Fruit fly (Drosophila melanogaster) whole organism, embryonic: ENCODE measurements around the gene CG2533.
A peak's percentile ranks its signal among the peaks of the same experiment; 100 is the strongest.

Experiments used
- Awh ChIP-seq: fragments of 200-800 bp; sonication (Bioruptor generic); IDR thresholded peaks from 2 replicates; pipeline ENCODE4, ENCODE4 v1.3.6; 2022; ENCODE audit warnings: missing biosample characterization, missing genetic modification characterization
- CG10462 ChIP-seq: fragments of 200-800 bp; sonication (Bioruptor generic); optimal IDR thresholded peaks from 2 replicates; lab custom pipeline; 2016; ENCODE audit warnings: missing biosample characterization, missing genetic modification characterization
- CG12769 ChIP-seq: fragments of 200-800 bp; sonication (Bioruptor generic); optimal IDR thresholded peaks from 2 replicates; lab custom pipeline; 2019; ENCODE audit warnings: missing biosample characterization, mild to moderate bottlenecking, missing genetic modification characterization, moderate library complexity
- CG13775 ChIP-seq: fragments of 200-800 bp; sonication (Bioruptor generic); optimal IDR thresholded peaks from 3 replicates; lab custom pipeline; 2017; ENCODE audit warnings: missing biosample characterization, mild to moderate bottlenecking, missing genetic modification characterization
- CG15269 ChIP-seq: fragments of 200-800 bp; sonication (Bioruptor generic); optimal IDR thresholded peaks from 2 replicates; lab custom pipeline; 2018; ENCODE audit warnings: missing biosample characterization, mild to moderate bottlenecking, missing genetic modification characterization, moderate library complexity
- CG1603 ChIP-seq: fragments of 200-800 bp; sonication (Bioruptor generic); optimal IDR thresholded peaks from 2 replicates; lab custom pipeline; 2019; ENCODE audit warnings: missing biosample characterization, mild to moderate bottlenecking, missing genetic modification characterization, moderate library complexity
- CG17829 ChIP-seq: fragments of 200-800 bp; optimal IDR thresholded peaks from 2 replicates; lab custom pipeline; 2019; ENCODE audit warnings: missing biosample characterization, mild to moderate bottlenecking, missing genetic modification characterization, moderate library complexity
- CG18619 ChIP-seq: fragments of 200-800 bp; sonication (Bioruptor generic); optimal IDR thresholded peaks from 3 replicates; lab custom pipeline; 2017; ENCODE audit warnings: missing biosample characterization, mild to moderate bottlenecking, missing genetic modification characterization
- CG2199 ChIP-seq: fragments of 200-800 bp; sonication (Bioruptor generic); IDR thresholded peaks from 3 replicates; pipeline ENCODE4 v1.3.6; 2022; ENCODE audit warnings: missing biosample characterization, missing genetic modification characterization
- CG33213 ChIP-seq: fragments of 200-800 bp; sonication (Bioruptor generic); optimal IDR thresholded peaks from 3 replicates; lab custom pipeline; 2016; ENCODE audit warnings: missing biosample characterization, missing genetic modification characterization
- CG3838 ChIP-seq: fragments of 200-800 bp; sonication (Bioruptor generic); optimal IDR thresholded peaks from 3 replicates; lab custom pipeline; 2016; ENCODE audit warnings: missing biosample characterization, missing genetic modification characterization
- CG7745 ChIP-seq: fragments of 200-800 bp; sonication (Bioruptor generic); optimal IDR thresholded peaks from 2 replicates; lab custom pipeline; 2018; ENCODE audit warnings: missing biosample characterization, mild to moderate bottlenecking, missing genetic modification characterization, moderate library complexity
- CG7786 ChIP-seq: fragments of 200-800 bp; sonication (Bioruptor generic); optimal IDR thresholded peaks from 2 replicates; lab custom pipeline; 2016; ENCODE audit warnings: missing biosample characterization, missing genetic modification characterization
- CG7963 ChIP-seq: fragments of 200-800 bp; sonication (Bioruptor generic); IDR thresholded peaks from 3 replicates; pipeline ENCODE4 v1.3.6; 2022; ENCODE audit warnings: missing biosample characterization, missing genetic modification characterization; ENCODE audit not compliant: partially characterized antibody
- CG8290 ChIP-seq, 3 experiments: fragments of 200-800 bp; sonication (Bioruptor generic); optimal IDR thresholded peaks; 2 replicates each; lab custom pipeline; 2016 to 2019; ENCODE audit warnings: missing biosample characterization in 3 of 3, missing genetic modification characterization in 3 of 3, mild to moderate bottlenecking in 2 of 3, moderate library complexity in 1 of 3
- CG8478 ChIP-seq: fragments of >200 bp; optimal IDR thresholded peaks from 2 replicates; lab custom pipeline; 2018
- CG8924 ChIP-seq: fragments of 200-800 bp; optimal IDR thresholded peaks from 3 replicates; lab custom pipeline; 2019; ENCODE audit warnings: missing biosample characterization, mild to moderate bottlenecking, missing genetic modification characterization, moderate library complexity
- Dfd ChIP-seq, 2 experiments: fragments of >200 bp; optimal IDR thresholded peaks; 2 replicates each; lab custom pipeline; 2017; ENCODE audit warnings: missing biosample characterization in 2 of 2, missing genetic modification characterization in 2 of 2
- HLH4C ChIP-seq: fragments of 200-800 bp; sonication (Bioruptor generic); IDR thresholded peaks from 3 replicates; pipeline ENCODE4 v1.3.6; 2022; ENCODE audit warnings: missing biosample characterization, missing genetic modification characterization; ENCODE audit not compliant: partially characterized antibody
- HmgD ChIP-seq: fragments of 200-800 bp; sonication (Bioruptor generic); optimal IDR thresholded peaks from 3 replicates; lab custom pipeline; 2016; ENCODE audit warnings: missing biosample characterization, missing genetic modification characterization
- Jarid2 ChIP-seq: fragments of 200-800 bp; sonication (Bioruptor generic); optimal IDR thresholded peaks from 3 replicates; lab custom pipeline; 2017; ENCODE audit warnings: mild to moderate bottlenecking, missing biosample characterization, missing genetic modification reagents, missing genetic modification characterization
- Nf-YB ChIP-seq: fragments of 200-800 bp; sonication (Bioruptor generic); optimal IDR thresholded peaks from 3 replicates; lab custom pipeline; 2019; ENCODE audit warnings: missing biosample characterization, mild to moderate bottlenecking, missing genetic modification characterization, moderate library complexity
- Optix ChIP-seq: fragments of 200-800 bp; sonication (Bioruptor generic); IDR thresholded peaks from 3 replicates; pipeline ENCODE4 v1.3.6; 2022; ENCODE audit warnings: missing biosample characterization, missing genetic modification characterization
- Ravus ChIP-seq: fragments of 200-800 bp; sonication (Bioruptor generic); IDR thresholded peaks from 2 replicates; pipeline ENCODE4 v1.3.6; 2022; ENCODE audit warnings: missing biosample characterization, missing genetic modification characterization
- Sin3A ChIP-seq: fragments of >200 bp; optimal IDR thresholded peaks from 2 replicates; lab custom pipeline; 2018
- abd-A ChIP-seq: fragments of 200-800 bp; sonication (Bioruptor generic); optimal IDR thresholded peaks from 3 replicates; lab custom pipeline; 2019; ENCODE audit warnings: missing biosample characterization, mild to moderate bottlenecking, missing genetic modification characterization, moderate library complexity
- ac ChIP-seq: fragments of 200-800 bp; sonication (Bioruptor generic); optimal IDR thresholded peaks from 3 replicates; lab custom pipeline; 2017; ENCODE audit warnings: missing biosample characterization, mild to moderate bottlenecking, missing genetic modification characterization
- az2 ChIP-seq: fragments of 200-800 bp; sonication (Bioruptor generic); optimal IDR thresholded peaks from 3 replicates; lab custom pipeline; 2016; ENCODE audit warnings: missing biosample characterization, missing genetic modification characterization
- dpn ChIP-seq, 2 experiments: fragments of 200-800 bp; sonication (Bioruptor generic); optimal IDR thresholded peaks; 3 replicates each; lab custom pipeline; 2016; ENCODE audit warnings: missing biosample characterization in 2 of 2, missing genetic modification characterization in 2 of 2
- fd96Cb ChIP-seq: fragments of 200-800 bp; sonication (Bioruptor generic); optimal IDR thresholded peaks from 2 replicates; lab custom pipeline; 2018; ENCODE audit warnings: missing biosample characterization, mild to moderate bottlenecking, missing genetic modification characterization, moderate library complexity
- jing ChIP-seq: fragments of 200-800 bp; sonication (Bioruptor generic); optimal IDR thresholded peaks from 2 replicates; lab custom pipeline; 2018; ENCODE audit warnings: missing biosample characterization, mild to moderate bottlenecking, missing genetic modification characterization
- kni ChIP-seq: fragments of 200-800 bp; sonication (Bioruptor generic); optimal IDR thresholded peaks from 3 replicates; lab custom pipeline; 2017; ENCODE audit warnings: mild to moderate bottlenecking, missing biosample characterization, missing genetic modification reagents, missing genetic modification characterization
- lab ChIP-seq: fragments of 200-800 bp; sonication (Bioruptor generic); optimal IDR thresholded peaks from 3 replicates; lab custom pipeline; 2017; ENCODE audit warnings: missing biosample characterization, missing genetic modification characterization, mild to moderate bottlenecking, moderate library complexity, missing genetic modification reagents
- nerfin-2 ChIP-seq: fragments of 200-800 bp; sonication (Bioruptor generic); IDR thresholded peaks from 2 replicates; pipeline ENCODE4 v1.3.6; 2022; ENCODE audit warnings: missing biosample characterization, missing genetic modification characterization; ENCODE audit not compliant: partially characterized antibody
- nom ChIP-seq: fragments of 200-800 bp; sonication (Bioruptor generic); optimal IDR thresholded peaks from 2 replicates; lab custom pipeline; 2017; ENCODE audit warnings: missing biosample characterization, missing genetic modification characterization, mild to moderate bottlenecking, moderate library complexity, missing genetic modification reagents
- pfk ChIP-seq: fragments of 200-800 bp; sonication (Bioruptor generic); optimal IDR thresholded peaks from 2 replicates; lab custom pipeline; 2018; ENCODE audit warnings: missing biosample characterization, mild to moderate bottlenecking, missing genetic modification characterization, moderate library complexity
- rib ChIP-seq: fragments of 200-800 bp; sonication (Bioruptor generic); IDR thresholded peaks from 2 replicates; pipeline ENCODE4 v1.3.6; 2022; ENCODE audit warnings: missing biosample characterization, missing genetic modification characterization
- row ChIP-seq: fragments of 200-800 bp; sonication (Bioruptor generic); IDR thresholded peaks from 3 replicates; pipeline ENCODE4 v1.3.6; 2022; ENCODE audit warnings: missing biosample characterization, missing genetic modification characterization
- schlank ChIP-seq: fragments of 200-800 bp; sonication (Bioruptor generic); optimal IDR thresholded peaks from 2 replicates; lab custom pipeline; 2018; ENCODE audit warnings: missing biosample characterization, mild to moderate bottlenecking, missing genetic modification characterization
- sd ChIP-seq: fragments of 200-800 bp; sonication (Bioruptor generic); optimal IDR thresholded peaks from 3 replicates; lab custom pipeline; 2018; ENCODE audit warnings: missing biosample characterization, mild to moderate bottlenecking, missing genetic modification characterization, moderate library complexity
- slbo ChIP-seq: fragments of 200-800 bp; sonication (Bioruptor generic); IDR thresholded peaks from 2 replicates; pipeline ENCODE4 v1.3.6; 2022; ENCODE audit warnings: missing biosample characterization, missing genetic modification characterization
- so ChIP-seq: fragments of 200-800 bp; sonication (Bioruptor generic); IDR thresholded peaks from 3 replicates; pipeline ENCODE4 v1.3.6; 2022; ENCODE audit warnings: missing biosample characterization, missing genetic modification characterization
- stc ChIP-seq: fragments of 200-800 bp; sonication (Bioruptor generic); IDR thresholded peaks from 2 replicates; pipeline ENCODE4 v1.3.6; 2022; ENCODE audit warnings: missing biosample characterization, missing genetic modification characterization
- stwl ChIP-seq: fragments of 200-800 bp; sonication (Bioruptor generic); optimal IDR thresholded peaks from 3 replicates; lab custom pipeline; 2018; ENCODE audit warnings: missing biosample characterization, mild to moderate bottlenecking, missing genetic modification characterization, moderate library complexity
- sug ChIP-seq: fragments of 200-800 bp; optimal IDR thresholded peaks from 2 replicates; lab custom pipeline; 2019; ENCODE audit warnings: missing biosample characterization, mild to moderate bottlenecking, missing genetic modification characterization, moderate library complexity
- wdn ChIP-seq: fragments of 200-800 bp; sonication (Bioruptor generic); IDR thresholded peaks from 2 replicates; pipeline ENCODE4 v1.3.6; 2022; ENCODE audit warnings: missing biosample characterization, missing genetic modification characterization
- yki ChIP-seq: fragments of >200 bp; optimal IDR thresholded peaks from 3 replicates; lab custom pipeline; 2018
- zen ChIP-seq: fragments of 200-800 bp; sonication (Bioruptor generic); optimal IDR thresholded peaks from 3 replicates; lab custom pipeline; 2018; ENCODE audit warnings: missing biosample characterization, mild to moderate bottlenecking, missing genetic modification characterization, moderate library complexity
- zf30C ChIP-seq: fragments of 200-800 bp; sonication (Bioruptor generic); optimal IDR thresholded peaks from 3 replicates; lab custom pipeline; 2018; ENCODE audit warnings: missing biosample characterization, mild to moderate bottlenecking, missing genetic modification characterization

The CG2533 gene

DNA sequence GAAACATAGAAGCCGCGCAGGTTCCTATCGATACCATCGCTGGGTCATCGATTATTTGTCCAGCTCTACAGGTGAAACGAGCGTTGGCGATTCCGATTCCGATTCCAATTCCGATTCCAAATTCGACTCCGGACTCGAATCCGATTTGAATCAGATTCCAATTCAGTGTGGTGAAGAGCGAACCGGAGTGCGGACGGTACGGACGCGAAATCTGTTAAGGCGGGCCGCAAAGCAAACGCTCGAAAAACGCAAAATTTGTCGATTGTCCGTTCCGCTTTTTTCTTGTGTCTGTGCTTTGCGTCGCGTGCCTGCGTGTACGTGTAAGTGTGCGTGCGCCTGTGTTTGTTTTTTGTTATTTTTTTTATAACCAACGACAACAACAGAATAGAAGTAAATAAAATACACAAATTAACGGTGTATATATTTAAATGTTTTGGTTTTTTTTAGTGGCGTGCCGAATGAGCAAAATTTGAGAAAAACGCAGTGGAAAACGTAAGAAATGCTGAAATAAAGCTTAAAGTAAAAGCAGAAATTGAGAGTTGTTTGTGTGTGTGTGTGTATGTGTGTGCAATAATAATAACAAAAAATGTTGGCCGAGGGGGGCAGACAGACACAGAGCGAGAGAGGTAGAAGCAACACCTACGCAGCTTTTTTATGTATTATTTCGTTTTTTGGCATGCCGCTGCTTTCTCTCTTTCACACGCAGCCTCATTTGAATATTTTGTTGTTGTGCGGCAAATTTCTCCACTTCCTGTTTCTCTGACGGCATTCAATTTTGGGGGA is 18.1 kb upstream of the CG2533 start, which contains the start of gene Ptp10D (continued):
- TF ChIP-seq schlank (tag; lab: Kevin White, UChicago) (no peak), CG18619 (GFP tag; lab: Kevin White, UChicago) (no peak), sd (tag; lab: Kevin White, UChicago) (peak; percentile 58), slbo (GFP tag; lab: Robert Waterston, UW) (0 out of 2 replicates have a peak, but pooled peaks have one; percentile 30), CG33213 (GFP tag; lab: Kevin White, UChicago) (no peak), CG1603 (tag; lab: Kevin White, UChicago) (peak; percentile 31), Awh (GFP tag; lab: Robert Waterston, UW) (0 out of 2 replicates have a peak, but pooled peaks have one; percentile 22), Dfd (GFP tag; optimal IDR thresholded peaks at IDR 0.05; lab: Kevin White, UChicago) (peak in 1 of 2 experiments; percentile 5), rib (peak; percentile 66; the same call in 1 of the 2 replicates), stc (no peak), CG8290 (GFP tag; optimal IDR thresholded peaks at IDR 0.05; lab: Kevin White, UChicago) (no peak), CG8290 (tag; optimal IDR thresholded peaks at IDR 0.05; lab: Kevin White, UChicago) (peak in 1 of 2 experiments; percentile 84), Sin3A (lab: Kevin White, UChicago) (peak; percentile 55), CG12769 (tag; lab: Kevin White, UChicago) (peak; percentile 18), CG7786 (GFP tag; lab: Kevin White, UChicago) (no peak), dpn (GFP tag; optimal IDR thresholded peaks at IDR 0.05; lab: Kevin White, UChicago) (peak in 1 of 2 experiments; percentile 30), CG10462 (GFP tag; lab: Kevin White, UChicago) (no peak), row (GFP tag; lab: Robert Waterston, UW) (peak; percentile 36; the same call in 2 of the 3 replicates), yki (lab: Kevin White, UChicago) (no peak), HLH4C (GFP tag; lab: Robert Waterston, UW) (peak; percentile 85), CG2199 (peak; percentile 75; the same call in 1 of the 3 replicates), pfk (GFP tag; lab: Kevin White, UChicago) (peak; percentile 56), abd-A (tag; lab: Kevin White, UChicago) (peak; percentile 78), Jarid2 (GFP tag; lab: Kevin White, UChicago) (peak; percentile 97), lab (peak; percentile 70), sug (peak; percentile 35), nom (peak; percentile 68), Nf-YB (no peak), ac (GFP tag; lab: Kevin White, UChicago) (no peak), wdn (GFP tag; lab: Robert Waterston, UW) (0 out of 2 replicates have a peak, but pooled peaks have one; percentile 22), CG13775 (GFP tag; lab: Kevin White, UChicago) (no peak), Ravus (GFP tag; lab: Robert Waterston, UW) (no peak), CG7745 (no peak), CG15269 (peak; percentile 10), so (peak; percentile 52; the same call in 1 of the 3 replicates), az2 (GFP tag; lab: Kevin White, UChicago) (no peak), CG8478 (no peak), zf30C (GFP tag; lab: Kevin White, UChicago) (peak; percentile 47), nerfin-2 (peak; percentile 84), CG8924 (tag; lab: Kevin White, UChicago) (peak; percentile 57), zen (tag; lab: Kevin White, UChicago) (no peak), stwl (tag; lab: Kevin White, UChicago) (peak; percentile 49), HmgD (GFP tag; lab: Kevin White, UChicago) (no peak), kni (no peak), CG17829 (no peak), jing (GFP tag; lab: Kevin White, UChicago) (no peak), CG3838 (peak; percentile 17), Optix (GFP tag; lab: Robert Waterston, UW) (no peak), CG7963 (GFP tag; lab: Robert Waterston, UW) (peak; percentile 88), fd96Cb (no peak)
